Worm (Caenorhabditis elegans): ENCODE results near the gene F28C6.8.
A peak's percentile ranks its signal among the peaks of the same experiment; 100 is the strongest.

F28C6.8 gene

DNA sequence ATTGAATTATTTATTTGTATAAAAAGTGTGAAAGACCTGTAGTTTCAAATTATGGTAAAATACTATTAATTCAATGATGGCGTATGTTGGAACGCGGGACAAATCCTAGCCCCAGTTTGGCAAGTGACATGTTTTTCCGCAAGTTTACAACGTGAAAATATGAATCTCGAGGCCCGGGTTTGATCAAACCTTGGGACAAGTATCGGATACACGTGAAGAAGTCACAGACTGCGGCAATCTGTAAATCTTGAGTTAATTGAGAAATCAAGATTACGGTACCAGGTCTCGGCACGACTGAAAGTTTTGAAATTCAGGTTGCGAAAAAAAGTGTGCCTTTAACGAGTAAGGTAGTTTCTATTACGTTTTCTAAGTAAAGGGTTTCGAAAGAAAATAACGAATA lies 23.6 kb upstream of the F28C6.8 start:
- peak; percentile 33 for TF ChIP-seq ama-1 (optimal IDR thresholded peaks at IDR 0.05)
- no peak for TF ChIP-seq unc-55 (GFP tag; optimal IDR thresholded peaks at IDR 0.05)

DNA sequence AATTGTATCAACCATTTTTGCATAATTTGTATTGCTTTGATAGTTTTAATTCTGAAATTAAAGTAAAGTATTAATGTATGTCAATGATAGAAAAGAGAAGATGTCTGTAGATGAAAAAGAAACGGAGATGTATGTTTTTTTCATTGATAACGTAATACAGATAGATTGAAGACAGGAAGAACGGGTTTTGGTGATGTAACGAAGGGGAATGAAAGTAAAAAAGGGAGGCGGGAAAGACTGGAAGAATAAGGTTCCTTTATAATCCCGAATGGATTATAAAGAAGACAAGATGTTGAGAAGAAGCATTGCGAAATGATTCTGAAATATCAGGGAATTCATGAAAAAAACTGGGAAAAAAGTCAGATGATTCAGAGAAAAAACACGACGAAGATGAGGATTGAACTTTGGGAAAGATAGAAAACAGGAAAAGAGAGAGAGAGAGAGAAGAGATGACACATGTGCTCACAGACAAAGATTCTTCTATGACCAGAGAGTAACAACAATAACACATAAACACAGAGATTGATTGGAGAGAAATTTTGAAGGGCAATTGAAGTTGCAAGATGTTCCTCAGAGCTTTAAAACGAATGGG lies 21.5 kb upstream of the F28C6.8 start, which contains the start of gene F54C9.11:
Gene F54C9.11, minus strand, starts transcription at position 51 of the 592 bp plus-strand sequence.
- TF ChIP-seq ceh-31 (tag; optimal IDR thresholded peaks at IDR 0.05) (no peak), gmeb-2 (tag; optimal IDR thresholded peaks at IDR 0.05) (no peak), ceh-19 (GFP tag; optimal IDR thresholded peaks at IDR 0.05) (no peak), sdc-2 (tag; optimal IDR thresholded peaks at IDR 0.05) (no peak), hlh-30 (tag; optimal IDR thresholded peaks at IDR 0.05; ENCODE audit: insufficient read depth) (no peak), K09A11.1 (tag; optimal IDR thresholded peaks at IDR 0.05; ENCODE audit: insufficient read depth) (no peak), ceh-6 (GFP tag; optimal IDR thresholded peaks at IDR 0.05) (no peak)

DNA sequence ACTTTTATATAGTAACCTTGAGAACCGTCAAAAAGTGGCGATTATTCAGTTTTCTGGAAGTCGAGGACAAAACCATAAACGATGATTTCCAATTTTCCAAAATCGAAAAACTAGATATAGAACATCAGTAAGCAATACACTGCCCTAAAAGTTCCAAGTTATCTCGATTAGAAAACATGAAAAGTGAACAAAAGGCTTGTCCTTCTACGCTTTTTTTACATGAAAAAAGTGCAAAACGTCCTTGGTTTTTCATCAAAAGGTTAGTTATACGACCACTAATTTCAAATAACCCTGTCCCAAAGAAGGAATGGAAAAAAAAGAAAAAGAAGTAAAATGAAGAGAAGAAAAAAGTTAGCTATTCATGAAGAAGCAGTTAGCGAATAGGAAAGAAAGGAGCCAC lies 20.7 kb upstream of the F28C6.8 start:
- TF ChIP-seq elt-2 (tag; optimal IDR thresholded peaks at IDR 0.05) (no peak), Y22D7AL.16 (tag; optimal IDR thresholded peaks at IDR 0.05) (no peak), ceh-2 (tag; optimal IDR thresholded peaks at IDR 0.05) (no peak), hlh-13 (GFP tag; optimal IDR thresholded peaks at IDR 0.05) (no peak), ceh-24 (tag; optimal IDR thresholded peaks at IDR 0.05) (no peak), ztf-16 (tag; optimal IDR thresholded peaks at IDR 0.05) (no peak), zip-5 (tag; optimal IDR thresholded peaks at IDR 0.05) (no peak), ceh-22 (tag; optimal IDR thresholded peaks at IDR 0.05) (no peak), lin-11 (tag; optimal IDR thresholded peaks at IDR 0.05) (no peak), npax-4 (tag; optimal IDR thresholded peaks at IDR 0.05) (no peak), C38D4.7 (GFP tag; optimal IDR thresholded peaks at IDR 0.05) (no peak), sox-2 (GFP tag; IDR thresholded peaks at IDR 0.05) (no peak), hlh-8 (tag; optimal IDR thresholded peaks at IDR 0.05) (no peak), fkh-6 (tag; optimal IDR thresholded peaks at IDR 0.05) (no peak), sdc-2 (tag; optimal IDR thresholded peaks at IDR 0.05) (no peak), ceh-6 (GFP tag; optimal IDR thresholded peaks at IDR 0.05) (no peak), unc-42 (tag; optimal IDR thresholded peaks at IDR 0.05) (no peak), ceh-45 (GFP tag; IDR thresholded peaks at IDR 0.05) (no peak)

DNA sequence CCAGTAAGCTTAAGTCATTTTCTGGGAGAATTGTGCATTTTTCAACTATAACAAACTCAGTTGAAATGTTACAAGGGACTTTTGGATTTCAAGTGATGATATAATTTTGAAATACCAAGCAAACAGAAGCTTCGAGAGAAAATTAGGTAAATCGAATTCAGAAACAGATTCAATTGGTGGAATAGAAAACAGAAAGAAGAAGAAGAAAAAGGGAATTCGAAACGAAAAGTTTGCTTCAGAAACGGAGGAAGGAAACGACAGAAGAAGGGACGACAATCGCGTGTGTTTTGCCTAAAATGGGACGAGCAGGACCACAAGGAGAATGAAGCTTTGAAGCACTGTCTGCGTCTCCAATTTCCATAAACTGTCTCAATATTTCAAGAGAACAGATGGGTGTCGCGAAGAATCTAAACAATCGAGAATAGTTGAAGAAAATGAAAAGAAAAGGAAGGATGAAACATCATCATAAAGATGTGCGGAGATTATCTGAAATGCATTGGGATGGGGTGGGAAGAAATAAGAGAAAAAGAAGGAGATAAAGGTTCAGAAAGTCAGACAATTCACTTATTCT lies 18.9 kb upstream of the F28C6.8 start:
- TF ChIP-seq ceh-31 (tag; optimal IDR thresholded peaks at IDR 0.05) (peak; percentile 54), unc-42 (tag; optimal IDR thresholded peaks at IDR 0.05) (peak; percentile 96), mec-3 (tag; optimal IDR thresholded peaks at IDR 0.05; ENCODE audit: borderline replicate concordance) (no peak), ceh-2 (tag; optimal IDR thresholded peaks at IDR 0.05) (no peak), unc-55 (GFP tag; optimal IDR thresholded peaks at IDR 0.05) (no peak), sdc-2 (tag; optimal IDR thresholded peaks at IDR 0.05) (no peak)

DNA sequence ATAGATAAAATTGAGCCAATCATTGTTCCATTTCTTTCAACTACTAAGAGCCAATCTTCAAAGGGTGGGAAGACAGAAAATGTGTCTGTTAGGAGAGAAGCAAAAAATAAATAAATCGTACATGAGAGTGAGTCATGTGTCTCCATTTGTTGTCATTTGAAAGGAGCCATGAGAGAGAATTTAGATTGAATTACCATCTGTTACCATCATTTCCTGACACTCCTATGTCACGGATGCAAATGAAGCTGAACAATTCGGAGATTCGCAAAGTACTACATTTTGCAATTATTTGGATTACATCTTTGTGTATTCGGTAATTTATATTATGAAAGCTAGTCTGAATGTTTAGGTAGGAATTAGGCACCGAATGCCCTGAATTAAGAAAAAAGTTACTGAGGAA lies 18.2 kb upstream of the F28C6.8 start:
- TF ChIP-seq unc-42 (tag; optimal IDR thresholded peaks at IDR 0.05) (peak; percentile 81), tbx-7 (tag; optimal IDR thresholded peaks at IDR 0.05) (no peak)

DNA sequence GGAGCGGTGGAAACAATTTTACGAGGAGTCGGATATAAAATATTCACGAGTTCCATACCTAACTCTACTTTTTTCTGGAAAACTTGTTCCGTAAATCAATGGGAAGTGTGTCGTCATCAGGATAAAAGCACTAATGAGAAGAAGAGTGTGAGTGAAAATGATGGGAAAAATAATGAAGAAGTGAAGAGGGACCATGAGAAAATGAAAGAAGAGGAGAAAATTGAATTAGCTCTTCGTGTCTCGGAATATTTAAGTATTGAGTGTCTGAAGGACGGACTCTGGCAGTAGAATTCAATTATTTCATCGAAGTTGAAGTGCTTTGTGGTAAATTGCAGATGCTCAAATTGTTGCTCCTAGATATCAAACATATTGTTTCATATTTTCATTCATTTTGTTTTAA lies 17.4 kb upstream of the F28C6.8 start:
- TF ChIP-seq ceh-31 (tag; optimal IDR thresholded peaks at IDR 0.05) (peak; percentile 81), unc-42 (tag; optimal IDR thresholded peaks at IDR 0.05) (peak; percentile 99), hlh-15 (tag; optimal IDR thresholded peaks at IDR 0.05) (no peak), ceh-14 (tag; optimal IDR thresholded peaks at IDR 0.05) (peak; percentile 53), zip-5 (tag; optimal IDR thresholded peaks at IDR 0.05) (no peak), ceh-2 (tag; optimal IDR thresholded peaks at IDR 0.05) (no peak)

Measured in whole organism, late embryonic.